Worm (Caenorhabditis elegans) whole organism, L2 larva: ENCODE results near the gene srbc-34.

Source experiments
- C34F6.9 ChIP-seq: fragments of 150-350 bp; optimal IDR thresholded peaks from 2 replicates; lab custom pipeline; 2014; ENCODE audit warnings: missing biosample characterization, missing genetic modification characterization
- F13H6.1 ChIP-seq: sonication (generic microtip); optimal IDR thresholded peaks from 2 replicates; lab custom pipeline; 2016; ENCODE audit warnings: missing genetic modification characterization, missing compliant biosample characterization
- R02D3.7 ChIP-seq: fragments of 150-350 bp; optimal IDR thresholded peaks from 2 replicates; lab custom pipeline; 2014; ENCODE audit warnings: missing biosample characterization, missing genetic modification characterization
- ZK546.5 ChIP-seq: sonication (generic microtip); optimal IDR thresholded peaks from 2 replicates; lab custom pipeline; 2017; ENCODE audit warnings: missing biosample characterization, missing genetic modification characterization
- alr-1 ChIP-seq: fragments of 150-350 bp; optimal IDR thresholded peaks from 2 replicates; lab custom pipeline; 2014; ENCODE audit warnings: missing biosample characterization, missing genetic modification characterization
- ama-1 ChIP-seq: fragments of 150-350 bp; optimal IDR thresholded peaks from 2 replicates; lab custom pipeline; 2018; ENCODE audit warnings: inconsistent platforms
- blmp-1 ChIP-seq: sonication (generic microtip); optimal IDR thresholded peaks from 2 replicates; lab custom pipeline; 2017; ENCODE audit warnings: missing genetic modification characterization, mild to moderate bottlenecking, missing compliant biosample characterization, antibody characterized with exemption, moderate library complexity; ENCODE audit not compliant: insufficient read depth
- ceh-16 ChIP-seq: fragments of 150-350 bp; optimal IDR thresholded peaks from 2 replicates; lab custom pipeline; 2014; ENCODE audit warnings: missing biosample characterization, missing genetic modification characterization
- ceh-82 ChIP-seq: fragments of 150-350 bp; optimal IDR thresholded peaks from 2 replicates; lab custom pipeline; 2014; ENCODE audit warnings: missing biosample characterization, missing genetic modification characterization
- crh-2 ChIP-seq: sonication (generic microtip); optimal IDR thresholded peaks from 2 replicates; lab custom pipeline; 2017; ENCODE audit warnings: missing biosample characterization, missing genetic modification characterization
- egl-27 ChIP-seq: sonication (generic microtip); optimal IDR thresholded peaks from 3 replicates; lab custom pipeline; 2017; ENCODE audit warnings: missing biosample characterization, missing genetic modification reagents, missing genetic modification characterization
- elt-1 ChIP-seq: fragments of 150-350 bp; optimal IDR thresholded peaks from 2 replicates; lab custom pipeline; 2014; ENCODE audit warnings: missing biosample characterization, missing genetic modification characterization
- lin-11 ChIP-seq: fragments of 150-350 bp; sonication (generic microtip); optimal IDR thresholded peaks from 2 replicates; lab custom pipeline; 2014; ENCODE audit warnings: missing biosample characterization, missing genetic modification characterization, inconsistent platforms, mixed read lengths
- lin-13 ChIP-seq: fragments of 150-350 bp; optimal IDR thresholded peaks from 2 replicates; lab custom pipeline; 2014; ENCODE audit warnings: missing biosample characterization, missing genetic modification reagents, missing genetic modification characterization
- lsy-2 ChIP-seq, 2 experiments: fragments of 150-350 bp in 1 of 2; sonication (generic microtip) in 1 of 2; optimal IDR thresholded peaks; 2 replicates each; lab custom pipeline; 2014 to 2017; ENCODE audit warnings: missing biosample characterization in 2 of 2, missing genetic modification characterization in 2 of 2
- mbf-1 ChIP-seq: sonication (generic microtip); optimal IDR thresholded peaks from 2 replicates; lab custom pipeline; 2017; ENCODE audit warnings: missing biosample characterization, missing genetic modification characterization
- nhr-11 ChIP-seq: fragments of 150-350 bp; optimal IDR thresholded peaks from 2 replicates; lab custom pipeline; 2014; ENCODE audit warnings: missing biosample characterization, missing genetic modification characterization
- nhr-12 ChIP-seq: fragments of 150-350 bp; optimal IDR thresholded peaks from 2 replicates; lab custom pipeline; 2014; ENCODE audit warnings: missing biosample characterization, missing genetic modification characterization
- nhr-21 ChIP-seq: fragments of 150-350 bp; optimal IDR thresholded peaks from 2 replicates; lab custom pipeline; 2014; ENCODE audit warnings: missing biosample characterization, missing genetic modification characterization
- nhr-23 ChIP-seq: fragments of 150-350 bp; optimal IDR thresholded peaks from 2 replicates; lab custom pipeline; 2014; ENCODE audit warnings: missing biosample characterization, missing genetic modification reagents, missing genetic modification characterization
- nhr-237 ChIP-seq: fragments of 150-350 bp; optimal IDR thresholded peaks from 2 replicates; lab custom pipeline; 2014; ENCODE audit warnings: missing biosample characterization, missing genetic modification characterization
- nhr-25 ChIP-seq: fragments of 150-350 bp; sonication (generic microtip); optimal IDR thresholded peaks from 3 replicates; lab custom pipeline; 2014; ENCODE audit warnings: missing biosample characterization, missing genetic modification characterization
- nhr-6 ChIP-seq: fragments of 150-350 bp; optimal IDR thresholded peaks from 2 replicates; lab custom pipeline; 2014; ENCODE audit warnings: missing biosample characterization, missing genetic modification characterization
- nhr-77 ChIP-seq: fragments of 150-350 bp; optimal IDR thresholded peaks from 2 replicates; lab custom pipeline; 2014; ENCODE audit warnings: missing biosample characterization, missing genetic modification characterization
- peb-1 ChIP-seq: fragments of 150-350 bp; optimal IDR thresholded peaks from 2 replicates; lab custom pipeline; 2014; ENCODE audit warnings: missing biosample characterization, missing genetic modification characterization
- sem-4 ChIP-seq: fragments of 150-350 bp; optimal IDR thresholded peaks from 2 replicates; lab custom pipeline; 2014; ENCODE audit warnings: missing biosample characterization, missing genetic modification reagents, missing genetic modification characterization
- skn-1 ChIP-seq: sonication (generic microtip); optimal IDR thresholded peaks from 2 replicates; lab custom pipeline; 2017; ENCODE audit warnings: missing biosample characterization, missing genetic modification characterization
- sma-3 ChIP-seq: sonication (generic microtip); optimal IDR thresholded peaks from 2 replicates; lab custom pipeline; 2016; ENCODE audit warnings: missing genetic modification reagents, missing genetic modification characterization, missing compliant biosample characterization
- sma-9 ChIP-seq, 2 experiments: fragments of 150-350 bp in 1 of 2; sonication (generic microtip) in 1 of 2; optimal IDR thresholded peaks; 2 replicates each; lab custom pipeline; 2014 to 2016; ENCODE audit warnings: missing genetic modification characterization in 2 of 2, mild to moderate bottlenecking in 1 of 2, missing biosample characterization in 1 of 2, missing compliant biosample characterization in 1 of 2, missing genetic modification reagents in 1 of 2, moderate library complexity in 1 of 2
- snpc-4 ChIP-seq: fragments of 150-350 bp; optimal IDR thresholded peaks from 2 replicates; lab custom pipeline; 2014; ENCODE audit warnings: missing biosample characterization, missing genetic modification characterization
- unc-55 ChIP-seq: fragments of 150-350 bp; sonication (generic microtip); optimal IDR thresholded peaks from 3 replicates; lab custom pipeline; 2014; ENCODE audit warnings: missing biosample characterization, missing genetic modification reagents, missing genetic modification characterization
- unc-62 ChIP-seq: fragments of 150-350 bp; optimal IDR thresholded peaks from 2 replicates; lab custom pipeline; 2014; ENCODE audit warnings: missing biosample characterization, missing genetic modification reagents, missing genetic modification characterization
- zag-1 ChIP-seq: fragments of 150-350 bp; optimal IDR thresholded peaks from 2 replicates; lab custom pipeline; 2014; ENCODE audit warnings: missing biosample characterization, missing genetic modification characterization
- ztf-1 ChIP-seq: fragments of 200-800 bp; sonication (Bioruptor generic); conservative IDR thresholded peaks from 2 replicates; pipeline ENCODE4 v1.3.6; 2022; ENCODE audit warnings: missing genetic modification characterization, missing compliant biosample characterization
- ztf-11 ChIP-seq: sonication (generic microtip); optimal IDR thresholded peaks from 2 replicates; lab custom pipeline; 2017; ENCODE audit warnings: missing biosample characterization, missing genetic modification characterization

Gene srbc-34

ce11 chrV:20186579-20186978, 19.5 kb upstream of the srbc-34 start, which contains the start of gene srz-16:
Gene srz-16 (minus strand): TSS chrV:20186679.
- no peak for TF ChIP-seq R02D3.7 (tag; lab: Kevin White, UChicago)
- no peak for TF ChIP-seq lsy-2 (tag; optimal IDR thresholded peaks at IDR 0.05; lab: Kevin White, UChicago)
- TF ChIP-seq nhr-6 (tag; lab: Kevin White, UChicago): no peak
- no peak for TF ChIP-seq skn-1 (tag; lab: Kevin White, UChicago)
- no peak for TF ChIP-seq ceh-16 (tag; lab: Kevin White, UChicago)
- no peak for TF ChIP-seq nhr-12 (tag; lab: Kevin White, UChicago)
- TF ChIP-seq F13H6.1 (tag; lab: Kevin White, UChicago): no peak
- TF ChIP-seq lin-13: no peak
- no peak for TF ChIP-seq nhr-237
- no peak for TF ChIP-seq nhr-21
- no peak for TF ChIP-seq alr-1 (tag; lab: Kevin White, UChicago)
- TF ChIP-seq sem-4 (tag; lab: Kevin White, UChicago): no peak
- TF ChIP-seq peb-1: no peak
- no peak for TF ChIP-seq ceh-82 (tag; lab: Kevin White, UChicago)
- no peak for TF ChIP-seq zag-1
- no peak for TF ChIP-seq ZK546.5 (tag; lab: Kevin White, UChicago)
- TF ChIP-seq mbf-1 (tag; lab: Kevin White, UChicago): no peak
- no peak for TF ChIP-seq crh-2 (tag; lab: Kevin White, UChicago)
- TF ChIP-seq nhr-11 (tag; lab: Kevin White, UChicago): no peak

ce11 chrV:20188790-20189189, 17.3 kb upstream of the srbc-34 start, which contains the start of gene fbxa-116:
Gene fbxa-116 (minus strand): TSS chrV:20188890.
- TF ChIP-seq nhr-11 (tag; lab: Kevin White, UChicago): no peak
- no peak for TF ChIP-seq zag-1
- no peak for TF ChIP-seq ama-1
- no peak for TF ChIP-seq R02D3.7 (tag; lab: Kevin White, UChicago)
- no peak for TF ChIP-seq nhr-23 (tag; lab: Kevin White, UChicago)
- no peak for TF ChIP-seq mbf-1 (tag; lab: Kevin White, UChicago)
- no peak for TF ChIP-seq lin-13
- no peak for TF ChIP-seq nhr-25
- TF ChIP-seq unc-55: no peak
- no peak for TF ChIP-seq nhr-237
- no peak for TF ChIP-seq egl-27 (tag; lab: Kevin White, UChicago)
- no peak for TF ChIP-seq nhr-21
- TF ChIP-seq crh-2 (tag; lab: Kevin White, UChicago): no peak
- no peak for TF ChIP-seq ztf-1 (GFP tag; lab: Robert Waterston, UW)
- TF ChIP-seq ztf-11 (tag; lab: Kevin White, UChicago): no peak
- no peak for TF ChIP-seq snpc-4 (tag; lab: Kevin White, UChicago)
- no peak for TF ChIP-seq ZK546.5 (tag; lab: Kevin White, UChicago)
- TF ChIP-seq blmp-1: no peak
- TF ChIP-seq peb-1: no peak

ce11 chrV:20192102-20192880, 13.8 kb upstream of the srbc-34 start, which contains the start of the genes fbxa-115 and Y113G7B.27:
Gene fbxa-115 (minus strand): TSS chrV:20192152.
Gene Y113G7B.27 (plus strand): TSS chrV:20192830.
- TF ChIP-seq F13H6.1 (tag; lab: Kevin White, UChicago) (no peak), unc-62 (GFP tag; lab: Kevin White, UChicago) (no peak), skn-1 (tag; lab: Kevin White, UChicago) (peak; percentile 78), unc-55 (no peak), sma-9 (GFP tag; optimal IDR thresholded peaks at IDR 0.05; lab: Kevin White, UChicago) (no peak), sma-9 (tag; optimal IDR thresholded peaks at IDR 0.05; lab: Kevin White, UChicago) (no peak), nhr-77 (tag; lab: Kevin White, UChicago) (no peak)

- no peak for TF ChIP-seq C34F6.9
- no peak for TF ChIP-seq nhr-77 (tag; lab: Kevin White, UChicago)
- no peak for TF ChIP-seq lin-11 (tag; lab: Kevin White, UChicago)
- no peak for TF ChIP-seq crh-2 (tag; lab: Kevin White, UChicago)
- no peak for TF ChIP-seq elt-1 (tag; lab: Kevin White, UChicago)
- TF ChIP-seq peb-1: no peak
- no peak for TF ChIP-seq sem-4 (tag; lab: Kevin White, UChicago)
- TF ChIP-seq sma-9 (GFP tag; optimal IDR thresholded peaks at IDR 0.05; lab: Kevin White, UChicago): no peak
- no peak for TF ChIP-seq sma-9 (tag; optimal IDR thresholded peaks at IDR 0.05; lab: Kevin White, UChicago)
- no peak for TF ChIP-seq R02D3.7 (tag; lab: Kevin White, UChicago)
- no peak for TF ChIP-seq sma-3
These were observed 10.6 kb upstream of the srbc-34 start, which contains the start of the genes srh-217 and Y113G7B.28 for ce11 chrV:20195451-20196036. Gene srh-217 (minus strand): TSS chrV:20195551. Gene Y113G7B.28 (plus strand): TSS chrV:20195986.
